Fruit fly (Drosophila melanogaster): ENCODE measurements around the gene cDIP.

The cDIP gene

DNA sequence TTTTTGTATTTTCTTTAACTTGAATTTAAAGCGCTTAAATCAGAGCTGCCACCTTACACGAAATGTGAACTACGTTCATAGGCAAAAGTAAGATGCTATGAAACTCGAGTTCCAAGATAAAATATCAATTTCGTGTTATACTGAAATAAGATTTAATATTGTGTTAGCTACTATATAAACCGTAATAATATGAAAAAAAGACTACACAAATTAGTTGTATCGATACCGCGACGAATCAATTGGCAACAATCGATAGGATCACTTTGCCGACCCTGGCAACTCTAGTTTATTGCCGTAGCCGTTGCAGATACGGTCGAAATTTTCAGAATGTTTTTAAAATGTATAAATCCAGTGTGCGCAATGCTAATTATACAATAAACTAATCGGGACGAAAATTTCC is 20.4 kb downstream of the cDIP start, which contains the start of gene SNF4Agamma (continued):
- peak; percentile 44 for TF ChIP-seq CG12659 (GFP tag; optimal IDR thresholded peaks at IDR 0.05)

DNA sequence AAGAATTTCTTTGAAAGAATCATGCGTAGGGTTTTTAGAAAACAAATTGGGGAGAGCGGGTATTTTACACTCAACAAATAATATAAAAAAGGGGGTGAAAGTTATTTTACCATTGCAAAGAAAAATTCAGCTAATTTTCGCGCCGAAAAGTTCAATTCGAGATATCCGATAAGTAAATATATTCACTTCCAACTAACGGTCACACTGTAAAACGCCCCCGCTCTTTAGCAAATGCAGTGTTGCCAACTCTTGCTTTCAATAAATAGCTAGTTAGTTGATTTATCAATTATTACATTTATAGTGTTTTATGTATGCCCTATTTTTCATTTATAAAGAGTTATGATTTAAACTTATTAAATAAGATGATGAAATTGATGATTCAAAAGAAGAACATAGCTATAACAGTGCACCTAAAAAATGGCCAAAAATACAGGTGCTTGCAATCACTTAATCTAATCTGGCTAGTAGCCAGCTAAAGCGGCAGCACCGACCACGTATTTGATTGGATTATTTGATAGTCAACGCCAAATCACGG is 22.6 kb downstream of the cDIP start, which contains the start of gene meigo:
TSS of gene meigo (plus strand) at position 51 of the 535 bp plus-strand sequence.
- peak; percentile 99 for TF ChIP-seq klu (GFP tag; IDR thresholded peaks at IDR 0.05)
- peak; percentile 39; the same call in 1 of the 2 replicates for TF ChIP-seq CG10366 (GFP tag; IDR thresholded peaks at IDR 0.05)
- TF ChIP-seq emc (GFP tag; optimal IDR thresholded peaks at IDR 0.05) = peak; percentile 9
- TF ChIP-seq CG33557 (GFP tag; optimal IDR thresholded peaks at IDR 0.05) = peak; percentile 48
- TF ChIP-seq vnd (GFP tag; IDR thresholded peaks at IDR 0.05; ENCODE audit: partially characterized antibody) = no peak
- TF ChIP-seq CG14860 (GFP tag; IDR thresholded peaks at IDR 0.05; ENCODE audit: partially characterized antibody) = no peak
- peak; percentile 70 for TF ChIP-seq NfI (GFP tag; optimal IDR thresholded peaks at IDR 0.05)
- TF ChIP-seq CG10565 (GFP tag; optimal IDR thresholded peaks at IDR 0.05) = no peak
- TF ChIP-seq amos (GFP tag; IDR thresholded peaks at IDR 0.05; ENCODE audit: partially characterized antibody) = peak; percentile 7; the same call in 1 of the 2 replicates
- no peak for TF ChIP-seq NC2α (GFP tag; optimal IDR thresholded peaks at IDR 0.05)
- TF ChIP-seq Nf-YB (GFP tag; optimal IDR thresholded peaks at IDR 0.05) = peak; percentile 50
- 0 out of 3 replicates have a peak, but pooled peaks have one; percentile 23 for TF ChIP-seq jigr1 (GFP tag; IDR thresholded peaks at IDR 0.05)
- no peak for TF ChIP-seq knrl (GFP tag; IDR thresholded peaks at IDR 0.05; ENCODE audit: partially characterized antibody)
- TF ChIP-seq CG5180 (GFP tag; optimal IDR thresholded peaks at IDR 0.05) = no peak
- peak; percentile 31 for TF ChIP-seq nom (GFP tag; optimal IDR thresholded peaks at IDR 0.05)
- no peak for TF ChIP-seq lab (GFP tag; optimal IDR thresholded peaks at IDR 0.05)
- TF ChIP-seq unc-4 (GFP tag; IDR thresholded peaks at IDR 0.05; ENCODE audit: partially characterized antibody) = no peak
- no peak for TF ChIP-seq CG7271 (tag; optimal IDR thresholded peaks at IDR 0.05)
- TF ChIP-seq ind (GFP tag; optimal IDR thresholded peaks at IDR 0.05) = peak; percentile 70
- no peak for TF ChIP-seq CG10431 (GFP tag; optimal IDR thresholded peaks at IDR 0.05)
- peak; percentile 16 for TF ChIP-seq Atf-2 (GFP tag; optimal IDR thresholded peaks at IDR 0.05)
- 0 out of 4 replicates have a peak, but pooled peaks have one; percentile 21 for TF ChIP-seq chinmo (GFP tag; IDR thresholded peaks at IDR 0.05; ENCODE audit: partially characterized antibody)
- no peak for TF ChIP-seq luna (GFP tag; optimal IDR thresholded peaks at IDR 0.05)
- TF ChIP-seq Dp (GFP tag; optimal IDR thresholded peaks at IDR 0.05) = peak; percentile 95
- TF ChIP-seq Usf (GFP tag; optimal IDR thresholded peaks at IDR 0.05) = peak; percentile 36
- peak in 1 of 2 experiments; percentile 52 for TF ChIP-seq Hr51 (GFP tag; optimal IDR thresholded peaks at IDR 0.05)
- no peak for TF ChIP-seq pan (optimal IDR thresholded peaks at IDR 0.05)
- TF ChIP-seq pan (GFP tag; optimal IDR thresholded peaks at IDR 0.05 in 1 of 2, IDR thresholded peaks at IDR 0.05 in 1 of 2) = peak in 1 of 2 experiments; percentile 60
- peak; percentile 37; the same call in 1 of the 4 replicates for TF ChIP-seq Gug (GFP tag; IDR thresholded peaks at IDR 0.05)
- TF ChIP-seq CG15696 (tag; optimal IDR thresholded peaks at IDR 0.05) = peak; percentile 69
- peak; percentile 74 for TF ChIP-seq Sin3A (optimal IDR thresholded peaks at IDR 0.05)
- peak; percentile 9 for TF ChIP-seq CG10274 (GFP tag; optimal IDR thresholded peaks at IDR 0.05)
- peak; percentile 57 for TF ChIP-seq Meics (GFP tag; optimal IDR thresholded peaks at IDR 0.05)
- TF ChIP-seq CG10147 (GFP tag; optimal IDR thresholded peaks at IDR 0.05) = peak; percentile 78
- peak; percentile 52 for TF ChIP-seq Tbp (GFP tag; optimal IDR thresholded peaks at IDR 0.05)
- TF ChIP-seq CG9727 (GFP tag; optimal IDR thresholded peaks at IDR 0.05) = peak; percentile 37
- peak; percentile 84 for TF ChIP-seq lilli (GFP tag; optimal IDR thresholded peaks at IDR 0.05)
- TF ChIP-seq ranshi (GFP tag; IDR thresholded peaks at IDR 0.05) = 0 out of 2 replicates have a peak, but pooled peaks have one; percentile 28
- TF ChIP-seq Hr3 (GFP tag; optimal IDR thresholded peaks at IDR 0.05) = peak; percentile 68
- TF ChIP-seq CG3838 (GFP tag; optimal IDR thresholded peaks at IDR 0.05) = no peak
- peak; percentile 84 for TF ChIP-seq CG3281 (GFP tag; optimal IDR thresholded peaks at IDR 0.05)
- TF ChIP-seq pb (GFP tag; optimal IDR thresholded peaks at IDR 0.05) = peak; percentile 36
- peak; percentile 54 for TF ChIP-seq fd96Cb (tag; optimal IDR thresholded peaks at IDR 0.05)
- TF ChIP-seq Oaz (GFP tag; IDR thresholded peaks at IDR 0.05) = no peak
- no peak for TF ChIP-seq CG11504 (tag; optimal IDR thresholded peaks at IDR 0.05)
- TF ChIP-seq vvl (GFP tag; IDR thresholded peaks at IDR 0.05) = peak; percentile 74

Data from whole organism, embryonic.